Worm (Caenorhabditis elegans): ENCODE data around the gene F53F4.15.

The F53F4.15 gene

ce11 chrV:13606651-13607242, 14.0 kb upstream of the F53F4.15 start, which contains the start of gene fmo-4:
Gene fmo-4 (minus strand): TSS chrV:13606701.
- TF ChIP-seq akir-1 (GFP tag; optimal IDR thresholded peaks at IDR 0.05) (no peak), C17E4.6 (GFP tag; IDR thresholded peaks at IDR 0.05) (no peak), atf-7 (tag; optimal IDR thresholded peaks at IDR 0.05) (no peak)

ce11 chrV:13608486-13608885, 12.3 kb upstream of the F53F4.15 start:
- TF ChIP-seq somi-1 (GFP tag; optimal IDR thresholded peaks at IDR 0.05): peak; percentile 30
- no peak for TF ChIP-seq K12H6.12 (tag; optimal IDR thresholded peaks at IDR 0.05)

- TF ChIP-seq hmg-1.2 (GFP tag; IDR thresholded peaks at IDR 0.05): peak; percentile 63
- TF ChIP-seq dox-1 (GFP tag; IDR thresholded peaks at IDR 0.05): no peak
Measured at ce11 chrV:13609806-13610205, 11.0 kb upstream of the F53F4.15 start.

- TF ChIP-seq ceh-79 (tag; optimal IDR thresholded peaks at IDR 0.05) (no peak), ztf-28 (GFP tag; IDR thresholded peaks at IDR 0.05) (no peak), zfh-2 (GFP tag; conservative IDR thresholded peaks at IDR 0.05) (no peak), ztf-26 (tag; optimal IDR thresholded peaks at IDR 0.05) (no peak), F57C9.4 (tag; optimal IDR thresholded peaks at IDR 0.05) (no peak), F33H1.4 (GFP tag; IDR thresholded peaks at IDR 0.05) (no peak), Y79H2A.3 (GFP tag; conservative IDR thresholded peaks at IDR 0.05) (no peak), nhr-120 (GFP tag; IDR thresholded peaks at IDR 0.05) (no peak), F39B2.1 (GFP tag; IDR thresholded peaks at IDR 0.05) (no peak), sea-2 (GFP tag; IDR thresholded peaks at IDR 0.05) (no peak), athp-1 (tag; optimal IDR thresholded peaks at IDR 0.05) (no peak), nhr-179 (tag; optimal IDR thresholded peaks at IDR 0.05) (no peak), gei-17 (GFP tag; optimal IDR thresholded peaks at IDR 0.05) (no peak), mxl-1 (tag; optimal IDR thresholded peaks at IDR 0.05) (no peak), nhr-27 (tag; optimal IDR thresholded peaks at IDR 0.05) (no peak), sdz-38 (tag; optimal IDR thresholded peaks at IDR 0.05) (no peak), xnd-1 (tag; optimal IDR thresholded peaks at IDR 0.05) (no peak), mcd-1 (GFP tag; IDR thresholded peaks at IDR 0.05) (no peak)
Measured at ce11 chrV:13611782-13612181, 9.0 kb upstream of the F53F4.15 start, which contains the start of gene spig-9. Gene spig-9 (minus strand): TSS chrV:13611882.

- TF ChIP-seq hmg-1.2 (GFP tag; IDR thresholded peaks at IDR 0.05) (no peak), ama-1 (optimal IDR thresholded peaks at IDR 0.05) (no peak), ama-1 (GFP tag; optimal IDR thresholded peaks at IDR 0.05) (no peak), unc-130 (GFP tag; optimal IDR thresholded peaks at IDR 0.05) (no peak), dpl-1 (GFP tag; optimal IDR thresholded peaks at IDR 0.05) (no peak), snpc-4 (GFP tag; optimal IDR thresholded peaks at IDR 0.05) (no peak), snpc-4 (tag; optimal IDR thresholded peaks at IDR 0.05) (no peak), F57C9.4 (tag; optimal IDR thresholded peaks at IDR 0.05) (no peak)
Measured at ce11 chrV:13613870-13614269, 6.9 kb upstream of the F53F4.15 start, which contains the start of gene F53F4.7. Gene F53F4.7 (minus strand): TSS chrV:13613970.

ce11 chrV:13619752-13620151, 1.0 kb upstream of the F53F4.15 start, which contains the start of gene srd-11:
Gene srd-11 (minus strand): TSS chrV:13619852.
- no peak for TF ChIP-seq bed-1 (GFP tag; IDR thresholded peaks at IDR 0.05)
- no peak for TF ChIP-seq B0336.3 (GFP tag; IDR thresholded peaks at IDR 0.05)
- TF ChIP-seq hrde-1 (tag; optimal IDR thresholded peaks at IDR 0.05; ENCODE audit: borderline replicate concordance): no peak
- no peak for TF ChIP-seq ccch-3 (GFP tag; optimal IDR thresholded peaks at IDR 0.05)
- no peak for TF ChIP-seq aptf-3 (GFP tag; IDR thresholded peaks at IDR 0.05)
- no peak for TF ChIP-seq lir-1 (GFP tag; conservative IDR thresholded peaks at IDR 0.05)
- no peak for TF ChIP-seq F57A8.1 (GFP tag; optimal IDR thresholded peaks at IDR 0.05)
